Worm (Caenorhabditis elegans) whole organism, L1 larva: Measurements from ENCODE around the gene dmd-7.

Experiments used
- ceh-8 ChIP-seq: fragments of 200-800 bp; sonication (Bioruptor generic); optimal IDR thresholded peaks from 2 replicates; lab custom pipeline; 2018; ENCODE audit warnings: mild to moderate bottlenecking, missing genetic modification characterization, moderate library complexity, missing compliant biosample characterization
- lin-14 ChIP-seq: fragments of 200-800 bp; sonication (Bioruptor generic); optimal IDR thresholded peaks from 2 replicates; lab custom pipeline; 2018; ENCODE audit warnings: mild to moderate bottlenecking, missing genetic modification characterization, moderate library complexity, missing compliant biosample characterization
- nhr-11 ChIP-seq: fragments of 150-350 bp; optimal IDR thresholded peaks from 2 replicates; lab custom pipeline; 2014; ENCODE audit warnings: missing biosample characterization, missing genetic modification characterization
- unc-30 ChIP-seq: sonication (generic microtip); optimal IDR thresholded peaks from 2 replicates; lab custom pipeline; 2017; ENCODE audit warnings: missing biosample characterization, missing genetic modification characterization

DNA sequence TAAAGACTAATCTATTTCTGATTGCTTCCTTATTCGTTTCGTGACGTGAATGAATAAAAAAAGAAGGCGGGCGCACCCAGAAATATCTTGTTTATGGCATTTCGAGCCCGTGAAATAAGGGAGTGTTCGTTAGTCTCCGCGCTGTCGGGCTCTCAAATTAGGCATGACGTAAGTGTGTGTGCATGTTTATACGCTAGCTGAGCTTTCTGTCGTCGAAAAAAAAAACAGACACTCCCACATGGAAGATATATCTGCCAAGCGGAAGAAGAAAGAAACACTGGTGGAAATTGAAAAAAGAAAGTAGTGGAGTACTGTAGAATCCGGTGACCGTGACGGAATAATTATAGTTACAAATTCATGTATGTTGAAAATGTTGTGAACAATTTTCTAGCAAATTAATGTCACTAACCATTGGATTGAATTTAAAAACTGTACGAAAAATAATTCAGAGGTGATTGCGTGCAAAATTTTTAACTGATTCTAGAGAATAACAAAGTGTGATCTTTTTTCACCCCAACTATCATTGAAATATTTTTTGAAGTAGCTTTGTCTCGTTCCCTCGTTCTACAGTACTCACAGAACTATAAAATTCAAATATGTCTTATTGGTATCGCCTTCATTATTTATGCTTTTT, 21.6 kb upstream of the dmd-7 start:
- no peak for TF ChIP-seq ceh-8 (GFP tag; lab: Kevin White, UChicago)
- no peak for TF ChIP-seq nhr-11 (tag; lab: Kevin White, UChicago)
- TF ChIP-seq unc-30 (tag; lab: Kevin White, UChicago), result no peak
- TF ChIP-seq lin-14 (GFP tag; lab: Kevin White, UChicago), result no peak
